Worm (Caenorhabditis elegans) whole organism, L4/young adult: ENCODE measurements around the gene K09E2.1.
A peak's percentile ranks its signal among the peaks of the same experiment; 100 is the strongest.

Experiments
- W03F9.2 ChIP-seq: fragments of 150-350 bp; optimal IDR thresholded peaks from 2 replicates; lab custom pipeline; 2014; ENCODE audit warnings: missing biosample characterization, missing genetic modification characterization
- dao-5 ChIP-seq: sonication (generic microtip); optimal IDR thresholded peaks from 2 replicates; lab custom pipeline; 2016; ENCODE audit warnings: missing genotype, missing genetic modification characterization, moderate library complexity, missing compliant biosample characterization
- him-1 ChIP-seq: sonication (generic microtip); optimal IDR thresholded peaks from 2 replicates; lab custom pipeline; 2016; ENCODE audit warnings: missing genotype, missing genetic modification reagents, missing genetic modification characterization, missing compliant biosample characterization

Gene K09E2.1

ce11 chrX:8674514-8674913 lies 7.2 kb upstream of the K09E2.1 start:
- TF ChIP-seq him-1 (no peak), W03F9.2 (tag; lab: Kevin White, UChicago) (peak; percentile 22)

ce11 chrX:8675151-8675550 lies 6.5 kb upstream of the K09E2.1 start:
- TF ChIP-seq W03F9.2 (tag; lab: Kevin White, UChicago): no peak
- no peak for TF ChIP-seq him-1
- no peak for TF ChIP-seq dao-5 (tag; lab: Kevin White, UChicago)

ce11 chrX:8676088-8676779 lies 5.5 kb upstream of the K09E2.1 start:
- TF ChIP-seq W03F9.2 (tag; lab: Kevin White, UChicago) (no peak), him-1 (no peak), dao-5 (tag; lab: Kevin White, UChicago) (no peak)

- TF ChIP-seq him-1 (no peak), dao-5 (tag; lab: Kevin White, UChicago) (no peak), W03F9.2 (tag; lab: Kevin White, UChicago) (no peak)
Observed at ce11 chrX:8677320-8677719, 4.4 kb upstream of the K09E2.1 start.

ce11 chrX:8677873-8678272 lies 3.8 kb upstream of the K09E2.1 start:
- TF ChIP-seq him-1 (no peak), dao-5 (tag; lab: Kevin White, UChicago) (no peak), W03F9.2 (tag; lab: Kevin White, UChicago) (no peak)

ce11 chrX:8697517-8697916 lies 15.8 kb downstream of the K09E2.1 start, which contains the start of gene frpr-8:
Gene frpr-8 (plus strand): TSS chrX:8697817.
- TF ChIP-seq dao-5 (tag; lab: Kevin White, UChicago) (no peak), him-1 (no peak), W03F9.2 (tag; lab: Kevin White, UChicago) (no peak)

ce11 chrX:8703664-8704356 lies 22.1 kb downstream of the K09E2.1 start, which contains the start of gene jbts-14:
Gene jbts-14 (plus strand): TSS chrX:8704306.
- TF ChIP-seq W03F9.2 (tag; lab: Kevin White, UChicago) (no peak), him-1 (no peak), dao-5 (tag; lab: Kevin White, UChicago) (no peak)

- TF ChIP-seq dao-5 (tag; lab: Kevin White, UChicago): no peak
- no peak for TF ChIP-seq W03F9.2 (tag; lab: Kevin White, UChicago)
- TF ChIP-seq him-1: no peak
Observed at ce11 chrX:8704830-8705229, 23.1 kb downstream of the K09E2.1 start.

- TF ChIP-seq him-1 (no peak), W03F9.2 (tag; lab: Kevin White, UChicago) (no peak), dao-5 (tag; lab: Kevin White, UChicago) (no peak)
Observed at ce11 chrX:8708053-8708452, 26.4 kb downstream of the K09E2.1 start, which contains the start of gene F53A9.3. Gene F53A9.3 (plus strand): TSS chrX:8708353.

ce11 chrX:8709424-8709823 lies 27.7 kb downstream of the K09E2.1 start, which contains the start of gene kreg-1:
Gene kreg-1 (plus strand): TSS chrX:8709764.
- TF ChIP-seq W03F9.2 (tag; lab: Kevin White, UChicago): no peak
- TF ChIP-seq dao-5 (tag; lab: Kevin White, UChicago): no peak
- no peak for TF ChIP-seq him-1

ce11 chrX:8711141-8711645 lies 29.5 kb downstream of the K09E2.1 start, which contains the start of gene F53A9.1:
Gene F53A9.1 (plus strand): TSS chrX:8711595.
- TF ChIP-seq dao-5 (tag; lab: Kevin White, UChicago): no peak
- TF ChIP-seq W03F9.2 (tag; lab: Kevin White, UChicago): no peak
- TF ChIP-seq him-1: no peak

- TF ChIP-seq dao-5 (tag; lab: Kevin White, UChicago) (no peak), him-1 (no peak), W03F9.2 (tag; lab: Kevin White, UChicago) (no peak)
Observed at ce11 chrX:8712662-8713061, 31.0 kb downstream of the K09E2.1 start.

ce11 chrX:8713754-8714295 lies 32.1 kb downstream of the K09E2.1 start, which contains the start of gene F53A9.6:
Gene F53A9.6 (minus strand): TSS chrX:8713804.
- TF ChIP-seq dao-5 (tag; lab: Kevin White, UChicago): no peak
- TF ChIP-seq W03F9.2 (tag; lab: Kevin White, UChicago): no peak
- TF ChIP-seq him-1: no peak

- TF ChIP-seq dao-5 (tag; lab: Kevin White, UChicago): no peak
- no peak for TF ChIP-seq W03F9.2 (tag; lab: Kevin White, UChicago)
- TF ChIP-seq him-1: no peak
Observed at ce11 chrX:8714845-8715244, 33.1 kb downstream of the K09E2.1 start.
